Worm (Caenorhabditis elegans): Measurements from ENCODE around the gene B0252.1.

The B0252.1 gene

ce11 chrII:6941520-6941919 lies 22.0 kb downstream of the B0252.1 start:
- no peak for TF ChIP-seq che-1 (tag; optimal IDR thresholded peaks at IDR 0.05)
- TF ChIP-seq ceh-31 (tag; optimal IDR thresholded peaks at IDR 0.05) = peak; percentile 59

ce11 chrII:6943299-6944051 lies 24.0 kb downstream of the B0252.1 start:
- peak; percentile 72 for TF ChIP-seq ref-2 (tag; optimal IDR thresholded peaks at IDR 0.05)
- no peak for TF ChIP-seq pqm-1 (tag; optimal IDR thresholded peaks at IDR 0.05)
- no peak for TF ChIP-seq nhr-11 (tag; optimal IDR thresholded peaks at IDR 0.05)
- no peak for TF ChIP-seq fkh-10 (GFP tag; optimal IDR thresholded peaks at IDR 0.05)
- TF ChIP-seq hlh-6 (tag; optimal IDR thresholded peaks at IDR 0.05) = no peak
- TF ChIP-seq ceh-31 (tag; optimal IDR thresholded peaks at IDR 0.05) = peak; percentile 66
- TF ChIP-seq pha-2 (tag; optimal IDR thresholded peaks at IDR 0.05) = no peak
- TF ChIP-seq C08G9.2 (tag; optimal IDR thresholded peaks at IDR 0.05) = peak; percentile 58
- TF ChIP-seq elt-2 (tag; optimal IDR thresholded peaks at IDR 0.05) = peak; percentile 46
- TF ChIP-seq tbx-2 (tag; optimal IDR thresholded peaks at IDR 0.05) = peak; percentile 54
- no peak for TF ChIP-seq T23F11.4 (GFP tag; optimal IDR thresholded peaks at IDR 0.05)
- no peak for TF ChIP-seq ztf-16 (tag; optimal IDR thresholded peaks at IDR 0.05)
- TF ChIP-seq unc-55 (GFP tag; optimal IDR thresholded peaks at IDR 0.05) = no peak
- peak; percentile 53 for TF ChIP-seq nfya-1 (tag; optimal IDR thresholded peaks at IDR 0.05)
- TF ChIP-seq hlh-13 (GFP tag; optimal IDR thresholded peaks at IDR 0.05) = no peak
- peak; percentile 37 for TF ChIP-seq ceh-19 (GFP tag; optimal IDR thresholded peaks at IDR 0.05)
- TF ChIP-seq ceh-6 (GFP tag; optimal IDR thresholded peaks at IDR 0.05) = no peak
- TF ChIP-seq rnt-1 (tag; optimal IDR thresholded peaks at IDR 0.05) = no peak
- no peak for TF ChIP-seq mec-3 (tag; optimal IDR thresholded peaks at IDR 0.05; ENCODE audit: borderline replicate concordance)
- TF ChIP-seq fkh-6 (tag; optimal IDR thresholded peaks at IDR 0.05) = peak; percentile 42
- TF ChIP-seq ceh-14 (tag; optimal IDR thresholded peaks at IDR 0.05) = peak; percentile 59
- no peak for TF ChIP-seq K09A11.1 (tag; optimal IDR thresholded peaks at IDR 0.05; ENCODE audit: insufficient read depth)
- TF ChIP-seq hlh-30 (tag; optimal IDR thresholded peaks at IDR 0.05; ENCODE audit: insufficient read depth) = no peak
- no peak for TF ChIP-seq sox-2 (GFP tag; IDR thresholded peaks at IDR 0.05)
- peak; percentile 56 for TF ChIP-seq ceh-34 (tag; optimal IDR thresholded peaks at IDR 0.05)
- peak; percentile 0 for TF ChIP-seq C38D4.7 (GFP tag; optimal IDR thresholded peaks at IDR 0.05)
- TF ChIP-seq sox-4 (tag; optimal IDR thresholded peaks at IDR 0.05) = peak; percentile 38
- no peak for TF ChIP-seq elt-4 (tag; optimal IDR thresholded peaks at IDR 0.05)
- peak; percentile 48 for TF ChIP-seq sdc-2 (tag; optimal IDR thresholded peaks at IDR 0.05)
- TF ChIP-seq ceh-9 (tag; optimal IDR thresholded peaks at IDR 0.05) = no peak
- TF ChIP-seq unc-42 (tag; optimal IDR thresholded peaks at IDR 0.05) = peak; percentile 53
- peak; percentile 20 for TF ChIP-seq nhr-232 (tag; optimal IDR thresholded peaks at IDR 0.05)
- TF ChIP-seq eyg-1 (tag; optimal IDR thresholded peaks at IDR 0.05) = peak; percentile 15
- TF ChIP-seq syd-9 (tag; optimal IDR thresholded peaks at IDR 0.05) = peak; percentile 52
- TF ChIP-seq ceh-18 (tag; optimal IDR thresholded peaks at IDR 0.05) = no peak
- peak; percentile 18 for TF ChIP-seq F13H6.1 (tag; optimal IDR thresholded peaks at IDR 0.05)
- TF ChIP-seq pax-1 (tag; optimal IDR thresholded peaks at IDR 0.05) = peak; percentile 64
- peak; percentile 39 for TF ChIP-seq ceh-2 (tag; optimal IDR thresholded peaks at IDR 0.05)

- peak; percentile 57 for TF ChIP-seq ceh-34 (tag; optimal IDR thresholded peaks at IDR 0.05)
- TF ChIP-seq K09A11.1 (tag; optimal IDR thresholded peaks at IDR 0.05; ENCODE audit: insufficient read depth) = no peak
- TF ChIP-seq madf-2 (tag; optimal IDR thresholded peaks at IDR 0.05) = peak; percentile 20
- TF ChIP-seq dmd-4 (tag; optimal IDR thresholded peaks at IDR 0.05; ENCODE audit: borderline replicate concordance) = no peak
- peak; percentile 68 for TF ChIP-seq dve-1 (tag; optimal IDR thresholded peaks at IDR 0.05)
- peak; percentile 77 for TF ChIP-seq ref-2 (tag; optimal IDR thresholded peaks at IDR 0.05)
- TF ChIP-seq ztf-16 (tag; optimal IDR thresholded peaks at IDR 0.05) = no peak
- TF ChIP-seq unc-55 (GFP tag; optimal IDR thresholded peaks at IDR 0.05) = peak; percentile 82
- no peak for TF ChIP-seq lim-6 (tag; optimal IDR thresholded peaks at IDR 0.05)
- no peak for TF ChIP-seq odd-2 (tag; optimal IDR thresholded peaks at IDR 0.05)
- peak; percentile 80 for TF ChIP-seq ceh-18 (tag; optimal IDR thresholded peaks at IDR 0.05)
- no peak for TF ChIP-seq nhr-11 (tag; optimal IDR thresholded peaks at IDR 0.05)
- peak; percentile 72 for TF ChIP-seq pros-1 (tag; optimal IDR thresholded peaks at IDR 0.05)
- peak; percentile 91 for TF ChIP-seq ceh-31 (tag; optimal IDR thresholded peaks at IDR 0.05)
- peak; percentile 86 for TF ChIP-seq unc-42 (tag; optimal IDR thresholded peaks at IDR 0.05)
- TF ChIP-seq hlh-15 (tag; optimal IDR thresholded peaks at IDR 0.05) = no peak
- TF ChIP-seq ets-4 (tag; optimal IDR thresholded peaks at IDR 0.05) = peak; percentile 19
- no peak for TF ChIP-seq ahr-1 (tag; optimal IDR thresholded peaks at IDR 0.05)
- TF ChIP-seq T23F11.4 (GFP tag; optimal IDR thresholded peaks at IDR 0.05) = no peak
- peak; percentile 93 for TF ChIP-seq nfya-1 (tag; optimal IDR thresholded peaks at IDR 0.05)
Measured at ce11 chrII:6951250-6951806, 31.8 kb downstream of the B0252.1 start, which contains the start of the genes malt-1 and ceh-38. Gene malt-1, minus strand, starts transcription at chrII:6951300. Gene ceh-38, plus strand, starts transcription at chrII:6951526.
